Fruit fly (Drosophila melanogaster): ENCODE results near the gene Mst98Cb.

DNA sequence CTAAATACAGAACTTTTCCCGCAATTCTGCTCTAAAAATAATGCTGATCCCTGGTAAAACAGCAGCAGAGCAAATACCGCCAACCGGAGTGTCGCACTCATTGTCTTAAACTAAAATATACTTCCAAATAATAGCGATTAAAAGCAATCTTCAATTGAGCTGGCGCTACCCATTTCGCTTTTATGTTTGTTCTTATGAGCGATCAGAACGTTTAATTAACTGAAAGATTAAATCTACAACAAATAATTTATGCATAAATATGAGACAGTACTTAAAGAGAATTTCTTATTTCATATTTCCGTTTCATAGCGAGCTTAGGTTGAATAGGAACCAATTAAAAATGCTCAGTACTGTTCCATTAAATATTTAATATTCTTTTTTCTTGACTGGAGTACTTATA, 29.1 kb upstream of the Mst98Cb start, which contains the start of gene CG43125:
- no peak for TF ChIP-seq toe (GFP tag; optimal IDR thresholded peaks at IDR 0.05)
- no peak for TF ChIP-seq tj (GFP tag; optimal IDR thresholded peaks at IDR 0.05)
- no peak for TF ChIP-seq cnc (optimal IDR thresholded peaks at IDR 0.05)
- TF ChIP-seq CG12768 (GFP tag; optimal IDR thresholded peaks at IDR 0.05), result no peak
- no peak for TF ChIP-seq CG5204 (GFP tag; optimal IDR thresholded peaks at IDR 0.05)
- no peak for TF ChIP-seq CG33017 (tag; optimal IDR thresholded peaks at IDR 0.05)
- TF ChIP-seq cic (GFP tag; optimal IDR thresholded peaks at IDR 0.05), result no peak
- no peak for TF ChIP-seq Clk (GFP tag; optimal IDR thresholded peaks at IDR 0.05)
